Worm (Caenorhabditis elegans) whole organism, L3 larva: Measurements from ENCODE around the gene M163.1.

Experiments used
- ceh-16 ChIP-seq: sonication (generic microtip); optimal IDR thresholded peaks from 2 replicates; lab custom pipeline; 2017; ENCODE audit warnings: missing biosample characterization, missing genetic modification characterization
- elt-3 ChIP-seq, 3 experiments: fragments of 150-350 bp in 1 of 3; sonication (generic microtip) in 2 of 3; optimal IDR thresholded peaks; 2 replicates in 2 of 3; 4 replicates in 1 of 3; lab custom pipeline; 2014 to 2017; ENCODE audit warnings: missing biosample characterization in 3 of 3, missing genetic modification characterization in 3 of 3
- eor-1 ChIP-seq, 2 experiments: fragments of 150-350 bp; optimal IDR thresholded peaks; 2 replicates each; lab custom pipeline; 2014 to 2018; ENCODE audit warnings: missing biosample characterization in 2 of 2, missing genetic modification characterization in 2 of 2
- fos-1 ChIP-seq: fragments of 150-350 bp; optimal IDR thresholded peaks from 2 replicates; lab custom pipeline; 2014; ENCODE audit warnings: missing biosample characterization, missing genetic modification characterization
- lin-39 ChIP-seq: fragments of 150-350 bp; optimal IDR thresholded peaks from 2 replicates; lab custom pipeline; 2018; ENCODE audit warnings: missing biosample characterization, missing genetic modification reagents, missing genetic modification characterization
- nhr-11 ChIP-seq: fragments of 150-350 bp; optimal IDR thresholded peaks from 2 replicates; lab custom pipeline; 2014; ENCODE audit warnings: missing biosample characterization, missing genetic modification characterization
- nhr-76 ChIP-seq: fragments of 150-350 bp; sonication (generic microtip); optimal IDR thresholded peaks from 5 replicates; lab custom pipeline; 2014; ENCODE audit warnings: missing biosample characterization, missing genetic modification characterization
- pha-4 ChIP-seq: fragments of 150-350 bp; optimal IDR thresholded peaks from 2 replicates; lab custom pipeline; 2014; ENCODE audit warnings: missing biosample characterization, missing genetic modification reagents, missing genetic modification characterization
- pqm-1 ChIP-seq: fragments of 150-350 bp; optimal IDR thresholded peaks from 2 replicates; lab custom pipeline; 2017; ENCODE audit warnings: missing biosample characterization, missing genetic modification characterization, inconsistent platforms
- skn-1 ChIP-seq: fragments of 150-350 bp; optimal IDR thresholded peaks from 2 replicates; lab custom pipeline; 2014; ENCODE audit warnings: missing biosample characterization, missing genetic modification characterization
- snpc-4 ChIP-seq: fragments of 150-350 bp; optimal IDR thresholded peaks from 2 replicates; lab custom pipeline; 2014; ENCODE audit warnings: missing biosample characterization, missing genetic modification characterization
- unc-39 ChIP-seq: sonication (generic microtip); optimal IDR thresholded peaks from 4 replicates; lab custom pipeline; 2017; ENCODE audit warnings: missing biosample characterization, missing genetic modification characterization
- unc-62 ChIP-seq: fragments of 150-350 bp; sonication (generic microtip); optimal IDR thresholded peaks from 4 replicates; lab custom pipeline; 2014; ENCODE audit warnings: missing biosample characterization, missing genetic modification reagents, missing genetic modification characterization
- zag-1 ChIP-seq: fragments of 150-350 bp; optimal IDR thresholded peaks from 2 replicates; lab custom pipeline; 2014; ENCODE audit warnings: missing biosample characterization, missing genetic modification characterization

ce11 chrX:14473740-14474139 lies 29.9 kb downstream of the M163.1 start, which contains the start of gene M163.5:
- no peak for TF ChIP-seq lin-39
- no peak for TF ChIP-seq fos-1 (tag; lab: Kevin White, UChicago)
- no peak for TF ChIP-seq skn-1
- TF ChIP-seq eor-1 (tag; optimal IDR thresholded peaks at IDR 0.05; lab: Kevin White, UChicago) = no peak
- no peak for TF ChIP-seq pqm-1
- no peak for TF ChIP-seq nhr-11 (tag; lab: Kevin White, UChicago)
- no peak for TF ChIP-seq pha-4 (tag; lab: Kevin White, UChicago)
- TF ChIP-seq zag-1 (tag; lab: Kevin White, UChicago) = no peak
- no peak for TF ChIP-seq ceh-16
- TF ChIP-seq unc-62 = no peak
- TF ChIP-seq nhr-76 (tag; lab: Kevin White, UChicago) = no peak
- no peak for TF ChIP-seq elt-3 (tag; optimal IDR thresholded peaks at IDR 0.05; lab: Kevin White, UChicago)
- TF ChIP-seq snpc-4 = no peak
- no peak for TF ChIP-seq unc-39 (tag; lab: Kevin White, UChicago)
